Fruit fly (Drosophila melanogaster) whole organism, adult: ENCODE measurements around the gene CG2983.

Experiments used
- CG12768 ChIP-seq: fragments of 200-800 bp; sonication (Bioruptor generic); optimal IDR thresholded peaks from 2 replicates; lab custom pipeline; 2017; ENCODE audit warnings: missing biosample characterization, missing genetic modification characterization, mild to moderate bottlenecking, moderate library complexity, missing genetic modification reagents
- CG1620 ChIP-seq: fragments of 200-800 bp; sonication (Bioruptor generic); optimal IDR thresholded peaks from 2 replicates; lab custom pipeline; 2016; ENCODE audit warnings: missing biosample characterization, missing genetic modification characterization
- CG5204 ChIP-seq: fragments of 200-800 bp; sonication (Bioruptor generic); optimal IDR thresholded peaks from 2 replicates; lab custom pipeline; 2016; ENCODE audit warnings: missing biosample characterization, missing genetic modification characterization
- CG7045 ChIP-seq: fragments of 200-800 bp; sonication (Bioruptor generic); optimal IDR thresholded peaks from 2 replicates; lab custom pipeline; 2017; ENCODE audit warnings: missing biosample characterization, mild to moderate bottlenecking, missing genetic modification characterization
- CG7101 ChIP-seq: fragments of 200-800 bp; sonication (Bioruptor generic); optimal IDR thresholded peaks from 2 replicates; lab custom pipeline; 2018; ENCODE audit warnings: missing biosample characterization, mild to moderate bottlenecking, missing genetic modification characterization, moderate library complexity
- Clk ChIP-seq: fragments of 200-800 bp; sonication (Bioruptor generic); optimal IDR thresholded peaks from 2 replicates; lab custom pipeline; 2017; ENCODE audit warnings: missing biosample characterization, missing genetic modification characterization
- Hr96 ChIP-seq: fragments of 200-800 bp; sonication (Bioruptor generic); optimal IDR thresholded peaks from 2 replicates; lab custom pipeline; 2016; ENCODE audit warnings: missing biosample characterization, missing genetic modification characterization
- bab1 ChIP-seq: fragments of 200-800 bp; sonication (Bioruptor generic); optimal IDR thresholded peaks from 3 replicates; lab custom pipeline; 2019; ENCODE audit warnings: missing biosample characterization, mild to moderate bottlenecking, missing genetic modification characterization, moderate library complexity
- cic ChIP-seq: fragments of 200-800 bp; sonication (Bioruptor generic); optimal IDR thresholded peaks from 2 replicates; lab custom pipeline; 2017; ENCODE audit warnings: missing biosample characterization, mild to moderate bottlenecking, missing genetic modification characterization, moderate library complexity
- kay ChIP-seq: fragments of 200-800 bp; sonication (Bioruptor generic); peaks from one replicate; lab custom pipeline; 2016; ENCODE audit warnings: missing biosample characterization, missing genetic modification characterization, borderline replicate concordance

DNA sequence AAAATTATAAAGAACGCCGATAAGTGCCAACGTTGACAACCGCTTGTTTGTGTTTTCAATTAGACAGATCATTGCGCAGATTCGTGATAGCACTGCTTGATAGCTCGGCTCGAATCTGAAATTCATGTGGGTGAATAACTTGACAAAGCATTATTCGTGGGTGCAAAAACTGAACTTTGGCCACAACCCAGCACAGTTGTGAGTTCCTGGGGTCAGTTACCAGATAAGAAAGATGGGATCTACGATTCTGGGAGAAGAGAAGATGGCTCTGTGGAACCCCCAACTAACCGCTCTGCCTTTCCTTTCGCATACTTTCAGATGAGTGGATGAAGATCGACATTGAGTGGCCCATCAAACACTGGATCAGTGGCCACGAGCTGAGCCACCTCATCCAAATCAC, 36.6 kb upstream of the CG2983 start:
- TF ChIP-seq cic (GFP tag; lab: Kevin White, UChicago): no peak
- no peak for TF ChIP-seq Hr96 (GFP tag; lab: Kevin White, UChicago)
- no peak for TF ChIP-seq CG7101 (tag; lab: Kevin White, UChicago)
- no peak for TF ChIP-seq bab1 (GFP tag; lab: Kevin White, UChicago)
- no peak for TF ChIP-seq kay (GFP tag; lab: Kevin White, UChicago)
- no peak for TF ChIP-seq CG1620 (GFP tag; lab: Kevin White, UChicago)
- no peak for TF ChIP-seq CG7045
- no peak for TF ChIP-seq CG12768 (GFP tag; lab: Kevin White, UChicago)
- no peak for TF ChIP-seq CG5204
- no peak for TF ChIP-seq Clk
